Worm (Caenorhabditis elegans) whole organism, L4 larva: ENCODE measurements around the gene rpl-21.

Experiments used
- D1046.2 ChIP-seq: fragments of 200-800 bp; sonication (Bioruptor generic); IDR thresholded peaks from 2 replicates; pipeline ENCODE4 v1.3.6; 2022; ENCODE audit warnings: missing genetic modification characterization, missing compliant biosample characterization
- F49E8.2 ChIP-seq: sonication (generic microtip); optimal IDR thresholded peaks from 2 replicates; lab custom pipeline; 2016; ENCODE audit warnings: missing compliant biosample characterization, mild to moderate bottlenecking, missing genetic modification characterization, borderline replicate concordance
- Y5F2A.4 ChIP-seq: fragments of 200-800 bp; sonication (Bioruptor generic); optimal IDR thresholded peaks from 2 replicates; lab custom pipeline; 2018; ENCODE audit warnings: mild to moderate bottlenecking, missing genetic modification characterization, missing compliant biosample characterization
- ZK546.5 ChIP-seq, 2 experiments: sonication (generic microtip); optimal IDR thresholded peaks; 2 replicates each; lab custom pipeline; 2017; ENCODE audit warnings: missing biosample characterization in 2 of 2, missing genetic modification characterization in 2 of 2
- aha-1 ChIP-seq: fragments of 150-350 bp; peaks from one replicate; lab custom pipeline; 2014; ENCODE audit warnings: missing biosample characterization, missing genetic modification characterization
- aly-2 ChIP-seq: sonication (generic microtip); optimal IDR thresholded peaks from 2 replicates; lab custom pipeline; 2018; ENCODE audit warnings: missing biosample characterization, missing genetic modification characterization
- ama-1 ChIP-seq: fragments of 150-350 bp; optimal IDR thresholded peaks from 2 replicates; lab custom pipeline; 2014; ENCODE audit warnings: inconsistent platforms, mixed read lengths
- ceh-32 ChIP-seq: sonication (generic microtip); optimal IDR thresholded peaks from 2 replicates; lab custom pipeline; 2016; ENCODE audit warnings: mild to moderate bottlenecking, missing genetic modification characterization, missing compliant biosample characterization; ENCODE audit not compliant: poor library complexity
- ceh-62 ChIP-seq: sonication (generic microtip); optimal IDR thresholded peaks from 2 replicates; lab custom pipeline; 2017; ENCODE audit warnings: missing biosample characterization, missing genetic modification characterization
- daf-16 ChIP-seq, 3 experiments: sonication (generic microtip); optimal IDR thresholded peaks; 2 replicates each; lab custom pipeline; 2016 to 2017; ENCODE audit warnings: missing genetic modification characterization in 3 of 3, missing genetic modification reagents in 3 of 3, mild to moderate bottlenecking in 2 of 3, missing compliant biosample characterization in 2 of 3, missing biosample characterization in 1 of 3, moderate library complexity in 1 of 3
- dmd-9 ChIP-seq: fragments of 200-800 bp; sonication (Bioruptor generic); IDR thresholded peaks from 2 replicates; pipeline ENCODE4 v1.3.6; 2022; ENCODE audit warnings: missing genetic modification reagents, missing genetic modification characterization, missing compliant biosample characterization
- dve-1 ChIP-seq: sonication (generic microtip); optimal IDR thresholded peaks from 2 replicates; lab custom pipeline; 2017; ENCODE audit warnings: antibody characterized with exemption, mild to moderate bottlenecking, missing genetic modification characterization, missing compliant biosample characterization; ENCODE audit not compliant: insufficient read depth
- egl-27 ChIP-seq: sonication (generic microtip); optimal IDR thresholded peaks from 3 replicates; lab custom pipeline; 2017; ENCODE audit warnings: missing biosample characterization, missing genetic modification reagents, missing genetic modification characterization
- hlh-30 ChIP-seq: sonication (generic microtip); optimal IDR thresholded peaks from 2 replicates; lab custom pipeline; 2017; ENCODE audit warnings: antibody characterized with exemption, mild to moderate bottlenecking, missing genetic modification characterization, missing compliant biosample characterization; ENCODE audit not compliant: insufficient read depth
- hmg-1.1 ChIP-seq: fragments of 200-800 bp; sonication (Bioruptor generic); IDR thresholded peaks from 2 replicates; pipeline ENCODE4 v1.3.6; 2022; ENCODE audit warnings: missing genetic modification reagents, missing genetic modification characterization, missing compliant biosample characterization
- lin-1 ChIP-seq: fragments of 200-800 bp; sonication (Bioruptor generic); IDR thresholded peaks from 2 replicates; pipeline ENCODE4 v1.3.6; 2022; ENCODE audit warnings: missing genetic modification reagents, missing genetic modification characterization, missing compliant biosample characterization
- lin-13 ChIP-seq: fragments of 150-350 bp; optimal IDR thresholded peaks from 2 replicates; lab custom pipeline; 2014; ENCODE audit warnings: missing biosample characterization, missing genetic modification reagents, missing genetic modification characterization
- lin-29 ChIP-seq: fragments of 200-800 bp; sonication (Bioruptor generic); IDR thresholded peaks from 2 replicates; pipeline ENCODE4 v1.3.6; 2022; ENCODE audit warnings: missing genetic modification reagents, missing genetic modification characterization, missing compliant biosample characterization
- lin-38 ChIP-seq: fragments of 200-800 bp; sonication (Bioruptor generic); IDR thresholded peaks from 2 replicates; pipeline ENCODE4 v1.3.6; 2022; ENCODE audit warnings: missing genetic modification reagents, missing genetic modification characterization, missing compliant biosample characterization
- lsy-2 ChIP-seq, 2 experiments: fragments of 150-350 bp in 1 of 2; sonication (generic microtip) in 1 of 2; optimal IDR thresholded peaks; 2 replicates each; lab custom pipeline; 2014 to 2017; ENCODE audit warnings: missing biosample characterization in 2 of 2, missing genetic modification characterization in 2 of 2
- madf-5 ChIP-seq, 2 experiments: fragments of 200-800 bp; sonication (Bioruptor generic); IDR thresholded peaks; 2 replicates each; pipeline ENCODE4 v1.3.6; 2022; ENCODE audit warnings: missing compliant biosample characterization in 2 of 2, missing genetic modification characterization in 2 of 2
- madf-9 ChIP-seq: fragments of 200-800 bp; sonication (Bioruptor generic); conservative IDR thresholded peaks from 2 replicates; pipeline ENCODE4 v1.3.6; 2022; ENCODE audit warnings: missing genetic modification reagents, missing genetic modification characterization, missing compliant biosample characterization
- mes-2 ChIP-seq: sonication (generic microtip); optimal IDR thresholded peaks from 2 replicates; lab custom pipeline; 2016; ENCODE audit warnings: missing genotype, mild to moderate bottlenecking, missing genetic modification characterization, missing compliant biosample characterization; ENCODE audit not compliant: poor library complexity, severe bottlenecking
- mxl-3 ChIP-seq: fragments of 200-800 bp; sonication (Bioruptor generic); optimal IDR thresholded peaks from 2 replicates; lab custom pipeline; 2018; ENCODE audit warnings: mild to moderate bottlenecking, missing genetic modification characterization, missing compliant biosample characterization
- nhr-102 ChIP-seq: sonication (generic microtip); optimal IDR thresholded peaks from 2 replicates; lab custom pipeline; 2016; ENCODE audit warnings: mild to moderate bottlenecking, missing genetic modification characterization, moderate library complexity, missing compliant biosample characterization
- nhr-237 ChIP-seq: sonication (generic microtip); optimal IDR thresholded peaks from 2 replicates; lab custom pipeline; 2017; ENCODE audit warnings: missing biosample characterization, missing genetic modification characterization
- nhr-25 ChIP-seq: sonication (generic microtip); optimal IDR thresholded peaks from 2 replicates; lab custom pipeline; 2017; ENCODE audit warnings: missing genetic modification characterization, mild to moderate bottlenecking, missing compliant biosample characterization, antibody characterized with exemption, moderate library complexity, borderline replicate concordance; ENCODE audit not compliant: insufficient read depth
- nhr-42 ChIP-seq: fragments of 200-800 bp; sonication (Bioruptor generic); IDR thresholded peaks from 2 replicates; pipeline ENCODE4 v1.3.6; 2022; ENCODE audit warnings: missing genetic modification characterization, missing compliant biosample characterization
- nhr-6 ChIP-seq: fragments of 150-350 bp; optimal IDR thresholded peaks from 2 replicates; lab custom pipeline; 2014; ENCODE audit warnings: missing biosample characterization, missing genetic modification characterization
- nhr-76 ChIP-seq: fragments of 150-350 bp; optimal IDR thresholded peaks from 2 replicates; lab custom pipeline; 2014; ENCODE audit warnings: missing biosample characterization, missing genetic modification characterization
- nhr-77 ChIP-seq: fragments of 150-350 bp; optimal IDR thresholded peaks from 2 replicates; lab custom pipeline; 2014; ENCODE audit warnings: missing biosample characterization, missing genetic modification characterization
- pha-4 ChIP-seq, 2 experiments: fragments of 150-350 bp in 1 of 2; fragments of 200-800 bp in 1 of 2; sonication (Bioruptor generic) in 1 of 2; IDR thresholded peaks in 1 of 2; optimal IDR thresholded peaks in 1 of 2; 2 replicates each; pipeline versions ENCODE4 v1.3.6 to Lab custom; 2014 to 2022; ENCODE audit warnings: missing genetic modification characterization in 2 of 2, missing genetic modification reagents in 2 of 2, missing biosample characterization in 1 of 2, missing compliant biosample characterization in 1 of 2
- skn-1 ChIP-seq: fragments of 150-350 bp; optimal IDR thresholded peaks from 2 replicates; lab custom pipeline; 2014; ENCODE audit warnings: missing biosample characterization, missing genetic modification characterization
- snpc-1.2 ChIP-seq: fragments of 200-800 bp; sonication (Bioruptor generic); IDR thresholded peaks from 2 replicates; pipeline ENCODE4 v1.3.6; 2022; ENCODE audit warnings: missing genetic modification reagents, missing genetic modification characterization, missing compliant biosample characterization
- tag-97 ChIP-seq: fragments of 200-800 bp; sonication (Bioruptor generic); IDR thresholded peaks from 2 replicates; pipeline ENCODE4 v1.3.6; 2022; ENCODE audit warnings: missing genetic modification characterization, missing compliant biosample characterization
- unc-130 ChIP-seq: sonication (generic microtip); optimal IDR thresholded peaks from 2 replicates; lab custom pipeline; 2016; ENCODE audit warnings: missing genetic modification reagents, missing genetic modification characterization, missing compliant biosample characterization
- unc-39 ChIP-seq: sonication (generic microtip); optimal IDR thresholded peaks from 2 replicates; lab custom pipeline; 2017; ENCODE audit warnings: missing biosample characterization, missing genetic modification characterization
- unc-62 ChIP-seq, 3 experiments: fragments of 150-350 bp in 1 of 3; sonication (generic microtip); optimal IDR thresholded peaks in 2 of 3; peaks in 1 of 3; 1 replicate in 1 of 3; 2 replicates in 2 of 3; lab custom pipeline; 2014 to 2017; ENCODE audit warnings: missing biosample characterization in 3 of 3, missing genetic modification characterization in 3 of 3, missing genetic modification reagents in 3 of 3, missing genotype in 1 of 3
- zag-1 ChIP-seq: fragments of 150-350 bp; optimal IDR thresholded peaks from 2 replicates; lab custom pipeline; 2014; ENCODE audit warnings: missing biosample characterization, missing genetic modification characterization
- zfp-3 ChIP-seq: fragments of 200-800 bp; sonication (Bioruptor generic); conservative IDR thresholded peaks from 2 replicates; pipeline ENCODE4 v1.3.6; 2022; ENCODE audit warnings: missing genetic modification reagents, missing genetic modification characterization, missing compliant biosample characterization
- ztf-11 ChIP-seq: fragments of 150-350 bp; optimal IDR thresholded peaks from 2 replicates; lab custom pipeline; 2014; ENCODE audit warnings: missing biosample characterization, missing genetic modification characterization

The rpl-21 gene

DNA sequence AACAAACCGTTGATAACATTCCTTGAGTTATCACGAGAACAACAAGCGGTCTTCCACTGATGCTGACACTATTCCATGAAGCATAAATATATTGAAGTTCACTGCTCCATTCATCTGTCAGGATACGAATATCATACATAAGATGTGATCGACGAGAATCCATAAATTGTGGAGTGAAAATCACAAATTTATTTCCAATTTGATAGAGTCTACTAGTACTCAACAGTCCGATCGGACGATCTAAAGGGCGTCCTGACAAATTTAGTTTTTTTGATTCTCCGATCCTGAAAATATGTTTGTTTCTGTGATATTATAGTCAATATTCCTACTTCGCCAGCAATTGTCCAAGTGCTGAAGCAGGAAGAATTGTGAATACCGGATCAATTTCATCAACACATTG is 12.2 kb upstream of the rpl-21 start:
- TF ChIP-seq lin-38 (GFP tag; lab: Robert Waterston, UW): no peak
- no peak for TF ChIP-seq lin-1 (GFP tag; lab: Robert Waterston, UW)
- TF ChIP-seq mxl-3 (GFP tag; lab: Kevin White, UChicago): no peak
- no peak for TF ChIP-seq tag-97 (GFP tag; lab: Robert Waterston, UW)
- no peak for TF ChIP-seq ztf-11 (tag; lab: Kevin White, UChicago)
- peak; percentile 20 for TF ChIP-seq aha-1 (tag; lab: Kevin White, UChicago)
- TF ChIP-seq nhr-6 (tag; lab: Kevin White, UChicago): no peak
- peak in 1 of 2 experiments; percentile 96 for TF ChIP-seq unc-62 (GFP tag; optimal IDR thresholded peaks at IDR 0.05 in 1 of 2; lab: Kevin White, UChicago)
- no peak for TF ChIP-seq unc-62 (tag; optimal IDR thresholded peaks at IDR 0.05; lab: Kevin White, UChicago)
- no peak for TF ChIP-seq nhr-77 (tag; lab: Kevin White, UChicago)
- TF ChIP-seq nhr-25: no peak
- TF ChIP-seq ceh-32 (tag; lab: Kevin White, UChicago): no peak
- TF ChIP-seq hmg-1.1 (GFP tag; lab: Robert Waterston, UW): no peak

DNA sequence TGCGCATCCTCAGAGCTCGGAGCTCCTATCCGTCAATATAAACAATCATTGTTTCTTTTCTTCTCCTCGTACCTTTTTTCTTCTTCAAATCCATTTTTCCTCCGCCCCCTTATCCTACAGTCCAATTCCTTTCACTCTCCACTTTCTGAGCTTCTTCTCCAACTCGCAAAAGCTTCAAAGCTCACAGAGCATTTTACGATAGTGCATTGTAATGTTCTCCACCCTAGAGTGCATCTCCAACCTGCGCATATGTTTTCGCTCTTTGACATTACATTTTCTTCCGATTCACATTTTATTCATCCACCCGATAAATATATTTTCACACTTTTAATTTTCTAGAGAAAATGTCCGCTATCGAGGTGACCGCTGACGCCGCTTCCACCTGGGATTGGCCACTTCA is 7.8 kb upstream of the rpl-21 start, which contains the start of gene hsp-12.2:
TSS of gene hsp-12.2 (plus strand) at position 301 of the 400 bp plus-strand sequence.
- TF ChIP-seq dmd-9 (GFP tag; lab: Robert Waterston, UW) (no peak), skn-1 (no peak), nhr-76 (tag; lab: Kevin White, UChicago) (no peak), mes-2 (tag; lab: Kevin White, UChicago) (no peak), F49E8.2 (tag; lab: Kevin White, UChicago) (no peak), snpc-1.2 (GFP tag; lab: Robert Waterston, UW) (no peak), ZK546.5 (tag; optimal IDR thresholded peaks at IDR 0.05; lab: Kevin White, UChicago) (no peak), unc-62 (GFP tag; optimal IDR thresholded peaks at IDR 0.05 in 1 of 2; lab: Kevin White, UChicago) (no peak), unc-62 (tag; optimal IDR thresholded peaks at IDR 0.05; lab: Kevin White, UChicago) (no peak), ceh-62 (tag; lab: Kevin White, UChicago) (no peak), lin-29 (GFP tag; lab: Robert Waterston, UW) (no peak), egl-27 (tag; lab: Kevin White, UChicago) (no peak), madf-9 (no peak), zag-1 (tag; lab: Kevin White, UChicago) (no peak), madf-5 (GFP tag; IDR thresholded peaks at IDR 0.05; lab: Robert Waterston, UW) (no peak), unc-39 (no peak), nhr-42 (no peak), lin-13 (GFP tag; lab: Kevin White, UChicago) (no peak), zfp-3 (GFP tag; lab: Robert Waterston, UW) (no peak), unc-130 (no peak)

DNA sequence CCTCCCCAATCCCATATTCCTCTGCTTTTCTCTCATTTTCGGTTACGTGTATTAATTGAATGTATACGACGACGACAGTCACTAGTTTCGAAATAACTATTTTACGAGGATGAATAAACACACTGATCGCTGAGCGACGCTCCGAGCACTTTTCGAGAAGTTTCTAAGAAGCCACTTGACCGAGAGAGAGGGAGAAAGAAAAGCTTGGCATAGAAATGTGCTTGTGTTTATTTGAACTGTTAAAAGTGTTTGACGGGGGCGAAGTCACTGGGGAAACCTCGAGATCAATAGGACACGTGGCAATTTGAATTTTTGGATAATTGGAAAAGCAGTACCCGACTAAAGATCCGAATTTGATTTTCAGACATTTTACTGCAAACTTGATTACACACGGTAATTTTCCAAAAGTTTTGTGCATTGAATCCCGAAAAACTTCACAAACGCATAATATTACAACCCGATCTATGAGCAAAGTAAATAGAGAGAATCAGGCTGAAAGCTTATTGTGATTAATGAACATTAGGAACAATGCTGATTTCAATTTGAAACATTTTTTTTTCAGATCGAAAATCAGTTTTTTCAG is 6.6 kb upstream of the rpl-21 start:
- TF ChIP-seq ama-1 (lab: Kevin White, UChicago) (peak; percentile 51), pha-4 (GFP tag; IDR thresholded peaks at IDR 0.05; lab: Robert Waterston, UW) (peak; percentile 51; the same call in 1 of the 2 replicates), pha-4 (tag; optimal IDR thresholded peaks at IDR 0.05; lab: Kevin White, UChicago) (peak; percentile 78), aha-1 (tag; lab: Kevin White, UChicago) (peak; percentile 89), daf-16 (GFP tag; optimal IDR thresholded peaks at IDR 0.05; lab: Kevin White, UChicago) (no peak), daf-16 (tag; optimal IDR thresholded peaks at IDR 0.05; lab: Kevin White, UChicago) (peak; percentile 40), Y5F2A.4 (GFP tag; lab: Kevin White, UChicago) (no peak), dve-1 (peak; percentile 43), lsy-2 (tag; optimal IDR thresholded peaks at IDR 0.05; lab: Kevin White, UChicago) (peak in 1 of 2 experiments; percentile 12), nhr-102 (peak; percentile 4), unc-130 (no peak), hlh-30 (tag; lab: Kevin White, UChicago) (peak; percentile 14), lin-29 (GFP tag; lab: Robert Waterston, UW) (no peak), D1046.2 (GFP tag; lab: Robert Waterston, UW) (no peak), unc-62 (GFP tag; optimal IDR thresholded peaks at IDR 0.05 in 1 of 2; lab: Kevin White, UChicago) (peak in 1 of 2 experiments; percentile 86), unc-62 (tag; optimal IDR thresholded peaks at IDR 0.05; lab: Kevin White, UChicago) (no peak), hmg-1.1 (GFP tag; lab: Robert Waterston, UW) (no peak), nhr-237 (no peak), aly-2 (no peak)
